Fruit fly (Drosophila melanogaster) whole organism, embryonic: ENCODE results near the gene Cpr30F.
A peak's percentile ranks its signal among the peaks of the same experiment; 100 is the strongest.

Experiments used
- Atf3 ChIP-seq: fragments of 200-800 bp; sonication (Bioruptor generic); optimal IDR thresholded peaks from 3 replicates; lab custom pipeline; 2016; ENCODE audit warnings: missing biosample characterization, missing genetic modification characterization
- BEAF-32 ChIP-seq: fragments of 200-800 bp; sonication (Bioruptor generic); optimal IDR thresholded peaks from 3 replicates; lab custom pipeline; 2017; ENCODE audit warnings: missing biosample characterization, missing genetic modification characterization, mild to moderate bottlenecking, moderate library complexity, missing genetic modification reagents
- Bgb ChIP-seq: fragments of 200-800 bp; sonication (Bioruptor generic); IDR thresholded peaks from 2 replicates; pipeline ENCODE4 v1.3.6; 2022; ENCODE audit warnings: missing biosample characterization, missing genetic modification characterization; ENCODE audit not compliant: partially characterized antibody
- CG10366 ChIP-seq: fragments of 200-800 bp; sonication (Bioruptor generic); IDR thresholded peaks from 2 replicates; pipeline ENCODE4 v1.3.6; 2022; ENCODE audit warnings: missing biosample characterization, missing genetic modification characterization
- CG10462 ChIP-seq: fragments of 200-800 bp; sonication (Bioruptor generic); optimal IDR thresholded peaks from 2 replicates; lab custom pipeline; 2016; ENCODE audit warnings: missing biosample characterization, missing genetic modification characterization
- CG10979 ChIP-seq: fragments of 200-800 bp; sonication (Bioruptor generic); optimal IDR thresholded peaks from 2 replicates; lab custom pipeline; 2018; ENCODE audit warnings: missing biosample characterization, mild to moderate bottlenecking, missing genetic modification characterization, moderate library complexity
- CG12155 ChIP-seq: fragments of 200-800 bp; sonication (Bioruptor generic); optimal IDR thresholded peaks from 3 replicates; lab custom pipeline; 2016; ENCODE audit warnings: missing biosample characterization, missing genetic modification characterization
- CG12391 ChIP-seq: fragments of 200-800 bp; sonication (Bioruptor generic); optimal IDR thresholded peaks from 3 replicates; lab custom pipeline; 2018; ENCODE audit warnings: missing biosample characterization, mild to moderate bottlenecking, missing genetic modification characterization, moderate library complexity
- CG12659 ChIP-seq: fragments of 200-800 bp; sonication (Bioruptor generic); optimal IDR thresholded peaks from 3 replicates; lab custom pipeline; 2017; ENCODE audit warnings: mild to moderate bottlenecking, missing biosample characterization, missing genetic modification reagents, missing genetic modification characterization
- CG15514 ChIP-seq: fragments of 200-800 bp; sonication (Bioruptor generic); optimal IDR thresholded peaks from 3 replicates; lab custom pipeline; 2017; ENCODE audit warnings: missing biosample characterization, missing genetic modification characterization, mild to moderate bottlenecking, moderate library complexity, missing genetic modification reagents
- CG16815 ChIP-seq: fragments of 200-800 bp; sonication (Bioruptor generic); optimal IDR thresholded peaks from 3 replicates; lab custom pipeline; 2017; ENCODE audit warnings: missing biosample characterization, mild to moderate bottlenecking, missing genetic modification characterization
- CG17328 ChIP-seq: fragments of 200-800 bp; sonication (Bioruptor generic); IDR thresholded peaks from 2 replicates; pipeline ENCODE4 v1.3.6; 2022; ENCODE audit warnings: missing biosample characterization, missing genetic modification characterization
- CG2129 ChIP-seq: fragments of 200-800 bp; sonication (Bioruptor generic); IDR thresholded peaks from 2 replicates; pipeline ENCODE4 v1.3.6; 2022; ENCODE audit warnings: missing biosample characterization, missing genetic modification characterization; ENCODE audit not compliant: partially characterized antibody
- CG2199 ChIP-seq: fragments of 200-800 bp; sonication (Bioruptor generic); IDR thresholded peaks from 3 replicates; pipeline ENCODE4 v1.3.6; 2022; ENCODE audit warnings: missing biosample characterization, missing genetic modification characterization
- CG3407 ChIP-seq: fragments of 200-800 bp; sonication (Bioruptor generic); optimal IDR thresholded peaks from 2 replicates; lab custom pipeline; 2018; ENCODE audit warnings: missing biosample characterization, mild to moderate bottlenecking, missing genetic modification characterization
- CG34376 ChIP-seq: fragments of 200-800 bp; sonication (Bioruptor generic); optimal IDR thresholded peaks from 2 replicates; lab custom pipeline; 2018; ENCODE audit warnings: missing biosample characterization, mild to moderate bottlenecking, missing genetic modification characterization
- CG4328 ChIP-seq: fragments of 200-800 bp; sonication (Bioruptor generic); optimal IDR thresholded peaks from 3 replicates; lab custom pipeline; 2017; ENCODE audit warnings: missing biosample characterization, missing genetic modification reagents, missing genetic modification characterization
- CG4360 ChIP-seq: fragments of 200-800 bp; sonication (Bioruptor generic); IDR thresholded peaks from 2 replicates; pipeline ENCODE4 v1.3.6; 2022; ENCODE audit warnings: missing biosample characterization, missing genetic modification characterization
- CG6272 ChIP-seq: fragments of 200-800 bp; sonication (Bioruptor generic); IDR thresholded peaks from 2 replicates; pipeline ENCODE4 v1.3.6; 2022; ENCODE audit warnings: missing biosample characterization, missing genetic modification characterization
- CG8924 ChIP-seq: fragments of 200-800 bp; optimal IDR thresholded peaks from 3 replicates; lab custom pipeline; 2019; ENCODE audit warnings: missing biosample characterization, mild to moderate bottlenecking, missing genetic modification characterization, moderate library complexity
- D ChIP-seq, 2 experiments: fragments of 200-800 bp in 1 of 2; fragments of >200 bp in 1 of 2; sonication (Bioruptor generic) in 1 of 2; optimal IDR thresholded peaks; 2 replicates in 1 of 2; 3 replicates in 1 of 2; lab custom pipeline; 2017; ENCODE audit warnings: mild to moderate bottlenecking in 1 of 2, missing biosample characterization in 1 of 2, missing genetic modification characterization in 1 of 2, missing genetic modification reagents in 1 of 2
- GATAe ChIP-seq: fragments of 200-800 bp; sonication (Bioruptor generic); conservative IDR thresholded peaks from 2 replicates; pipeline ENCODE4 v1.3.6; 2022; ENCODE audit warnings: missing biosample characterization, missing genetic modification characterization
- Gsc ChIP-seq: fragments of 200-800 bp; sonication (Bioruptor generic); IDR thresholded peaks from 2 replicates; pipeline ENCODE4 v1.3.6; 2022; ENCODE audit warnings: missing biosample characterization, missing genetic modification characterization
- HLH3B ChIP-seq: fragments of 200-800 bp; sonication (Bioruptor generic); IDR thresholded peaks from 2 replicates; pipeline ENCODE4 v1.3.6; 2022; ENCODE audit warnings: missing biosample characterization, missing genetic modification characterization
- Lim3 ChIP-seq: fragments of 200-800 bp; sonication (Bioruptor generic); IDR thresholded peaks from 2 replicates; pipeline ENCODE4 v1.3.6; 2022; ENCODE audit warnings: missing biosample characterization, missing genetic modification characterization
- MESR4 ChIP-seq: fragments of 200-800 bp; sonication (Bioruptor generic); optimal IDR thresholded peaks from 2 replicates; lab custom pipeline; 2018; ENCODE audit warnings: missing biosample characterization, mild to moderate bottlenecking, missing genetic modification characterization, moderate library complexity
- Scr ChIP-seq: fragments of 200-800 bp; sonication (Bioruptor generic); IDR thresholded peaks from 2 replicates; pipeline ENCODE4 v1.3.6; 2022; ENCODE audit warnings: missing biosample characterization, missing genetic modification characterization; ENCODE audit not compliant: partially characterized antibody
- Sin3A ChIP-seq: fragments of >200 bp; optimal IDR thresholded peaks from 2 replicates; lab custom pipeline; 2018
- ab ChIP-seq: fragments of 200-800 bp; sonication (Bioruptor generic); optimal IDR thresholded peaks from 2 replicates; lab custom pipeline; 2016; ENCODE audit warnings: missing biosample characterization, missing genetic modification characterization
- al ChIP-seq: fragments of 200-800 bp; sonication (Bioruptor generic); IDR thresholded peaks from 2 replicates; pipeline ENCODE4 v1.3.6; 2022; ENCODE audit warnings: missing biosample characterization, missing genetic modification characterization
- cato ChIP-seq: fragments of 200-800 bp; sonication (Bioruptor generic); optimal IDR thresholded peaks from 2 replicates; lab custom pipeline; 2016; ENCODE audit warnings: missing biosample characterization, missing genetic modification characterization, borderline replicate concordance
- ems ChIP-seq: fragments of 200-800 bp; sonication (Bioruptor generic); optimal IDR thresholded peaks from 3 replicates; lab custom pipeline; 2016; ENCODE audit warnings: missing biosample characterization, missing genetic modification characterization
- fd64A ChIP-seq: fragments of 200-800 bp; sonication (Bioruptor generic); optimal IDR thresholded peaks from 3 replicates; lab custom pipeline; 2018; ENCODE audit warnings: missing biosample characterization, mild to moderate bottlenecking, missing genetic modification characterization
- fd96Cb ChIP-seq: fragments of 200-800 bp; sonication (Bioruptor generic); optimal IDR thresholded peaks from 2 replicates; lab custom pipeline; 2018; ENCODE audit warnings: missing biosample characterization, mild to moderate bottlenecking, missing genetic modification characterization, moderate library complexity
- gsb-n ChIP-seq: fragments of 200-800 bp; sonication (Bioruptor generic); optimal IDR thresholded peaks from 3 replicates; lab custom pipeline; 2018; ENCODE audit warnings: missing biosample characterization, mild to moderate bottlenecking, missing genetic modification characterization
- gt ChIP-seq: fragments of 200-800 bp; sonication (Bioruptor generic); IDR thresholded peaks from 2 replicates; pipeline ENCODE4 v1.3.6; 2022; ENCODE audit warnings: missing biosample characterization, missing genetic modification characterization
- ken ChIP-seq: fragments of 200-800 bp; sonication (Bioruptor generic); IDR thresholded peaks from 3 replicates; pipeline ENCODE4 v1.3.6; 2022; ENCODE audit warnings: missing biosample characterization, missing genetic modification characterization
- pzg ChIP-seq: fragments of 200-800 bp; sonication (Bioruptor generic); optimal IDR thresholded peaks from 3 replicates; lab custom pipeline; 2018; ENCODE audit warnings: missing biosample characterization, mild to moderate bottlenecking, missing genetic modification characterization, moderate library complexity
- salm ChIP-seq: fragments of 200-800 bp; sonication (Bioruptor generic); optimal IDR thresholded peaks from 2 replicates; lab custom pipeline; 2018; ENCODE audit warnings: missing biosample characterization, mild to moderate bottlenecking, missing genetic modification characterization
- sc ChIP-seq, 3 experiments: fragments of >200 bp in 2 of 3; fragments of 200-800 bp in 1 of 3; sonication (Bioruptor generic) in 1 of 3; optimal IDR thresholded peaks; 2 replicates in 2 of 3; 3 replicates in 1 of 3; lab custom pipeline; 2017; ENCODE audit warnings: mild to moderate bottlenecking in 1 of 3, missing biosample characterization in 1 of 3, missing genetic modification characterization in 1 of 3, missing genetic modification reagents in 1 of 3
- sima ChIP-seq: fragments of 200-800 bp; sonication (Bioruptor generic); optimal IDR thresholded peaks from 2 replicates; lab custom pipeline; 2016; ENCODE audit warnings: missing biosample characterization, missing genetic modification characterization
- slou ChIP-seq: fragments of 200-800 bp; sonication (Bioruptor generic); optimal IDR thresholded peaks from 3 replicates; lab custom pipeline; 2016; ENCODE audit warnings: missing biosample characterization, missing genetic modification characterization
- sna ChIP-seq: fragments of 200-800 bp; sonication (Bioruptor generic); IDR thresholded peaks from 2 replicates; pipeline ENCODE4 v1.3.6; 2022; ENCODE audit warnings: missing biosample characterization, missing genetic modification characterization; ENCODE audit not compliant: partially characterized antibody
- stwl ChIP-seq: fragments of 200-800 bp; sonication (Bioruptor generic); optimal IDR thresholded peaks from 3 replicates; lab custom pipeline; 2018; ENCODE audit warnings: missing biosample characterization, mild to moderate bottlenecking, missing genetic modification characterization, moderate library complexity
- tgo ChIP-seq: fragments of 200-800 bp; sonication (Bioruptor generic); IDR thresholded peaks from 3 replicates; pipeline ENCODE4 v1.3.6; 2022; ENCODE audit warnings: missing biosample characterization, missing genetic modification characterization
- trem ChIP-seq: fragments of 200-800 bp; optimal IDR thresholded peaks from 3 replicates; lab custom pipeline; 2019; ENCODE audit warnings: missing biosample characterization, mild to moderate bottlenecking, missing genetic modification characterization, moderate library complexity
- zfh1 ChIP-seq: fragments of 200-800 bp; sonication (Bioruptor generic); IDR thresholded peaks from 3 replicates; pipeline ENCODE4 v1.3.6; 2022; ENCODE audit warnings: missing biosample characterization, missing genetic modification characterization
- zfh2 ChIP-seq: fragments of 200-800 bp; sonication (Bioruptor generic); optimal IDR thresholded peaks from 2 replicates; lab custom pipeline; 2016; ENCODE audit warnings: missing biosample characterization, missing genetic modification characterization

The Cpr30F gene

DNA sequence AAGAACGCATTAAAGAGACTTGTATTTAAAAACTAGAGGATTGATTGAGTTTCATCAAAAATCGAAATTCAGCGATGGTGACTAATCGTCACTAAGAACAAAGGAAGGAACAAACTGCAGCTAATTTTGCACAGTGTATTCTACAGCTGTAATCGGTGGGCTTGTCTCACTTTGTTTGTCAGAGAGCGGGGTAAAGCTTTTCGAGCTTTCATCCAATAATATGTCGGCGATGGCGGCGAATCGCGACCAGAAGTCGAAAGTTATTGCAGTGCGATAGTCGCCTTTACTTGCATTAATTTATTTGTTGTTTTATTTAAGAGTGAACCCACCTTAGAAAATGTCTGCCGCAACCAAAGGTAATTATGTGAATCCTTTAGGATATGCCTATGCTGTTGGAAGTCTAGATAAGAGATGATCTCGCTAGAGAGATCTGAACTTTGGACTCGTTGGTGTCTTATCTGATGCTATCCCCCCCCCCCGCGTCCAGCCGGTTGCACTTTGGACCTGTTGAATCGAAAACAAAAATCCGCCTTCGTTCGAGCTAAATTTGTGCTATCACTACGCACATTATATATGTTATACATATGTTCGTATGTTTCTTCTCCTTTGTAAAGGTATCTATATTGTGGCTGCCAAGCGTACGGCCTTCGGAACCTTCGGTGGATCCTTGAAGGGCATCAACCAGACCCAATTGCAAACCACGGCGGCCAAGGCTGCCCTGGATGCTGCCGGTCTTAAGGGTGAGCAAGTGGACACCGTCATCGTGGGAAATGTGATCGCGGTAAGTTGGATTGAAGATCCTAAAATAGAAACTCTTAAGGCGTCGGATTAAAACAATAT is 17.7 kb downstream of the Cpr30F start, which contains the start of gene yip2 (continued):
- no peak for TF ChIP-seq Scr (GFP tag; lab: Robert Waterston, UW)
- peak; percentile 34 for TF ChIP-seq CG10979 (tag; lab: Kevin White, UChicago)
- no peak for TF ChIP-seq stwl (tag; lab: Kevin White, UChicago)
- TF ChIP-seq CG6272 (GFP tag; lab: Robert Waterston, UW), result no peak
- no peak for TF ChIP-seq gsb-n (tag; lab: Kevin White, UChicago)
- TF ChIP-seq CG3407 (GFP tag; lab: Kevin White, UChicago), result peak; percentile 37
- TF ChIP-seq CG12659 (GFP tag; lab: Kevin White, UChicago), result peak; percentile 70
- no peak for TF ChIP-seq sc (optimal IDR thresholded peaks at IDR 0.05; lab: Kevin White, UChicago)
- no peak for TF ChIP-seq sc (GFP tag; optimal IDR thresholded peaks at IDR 0.05; lab: Kevin White, UChicago)
- no peak for TF ChIP-seq fd64A (GFP tag; lab: Kevin White, UChicago)
- TF ChIP-seq zfh1 (GFP tag; lab: Robert Waterston, UW), result peak; percentile 72
- TF ChIP-seq pzg (GFP tag; lab: Kevin White, UChicago), result peak; percentile 11
- no peak for TF ChIP-seq Gsc
- TF ChIP-seq GATAe (GFP tag; lab: Robert Waterston, UW), result no peak
- TF ChIP-seq ems (GFP tag; lab: Kevin White, UChicago), result peak; percentile 17
- TF ChIP-seq CG16815 (GFP tag; lab: Kevin White, UChicago), result no peak
- TF ChIP-seq CG15514, result peak; percentile 63
- no peak for TF ChIP-seq D (optimal IDR thresholded peaks at IDR 0.05; lab: Kevin White, UChicago)
- no peak for TF ChIP-seq D (GFP tag; optimal IDR thresholded peaks at IDR 0.05; lab: Kevin White, UChicago)
- TF ChIP-seq cato (GFP tag; lab: Kevin White, UChicago), result no peak
- TF ChIP-seq zfh2 (GFP tag; lab: Kevin White, UChicago), result peak; percentile 67
- peak; percentile 66 for TF ChIP-seq CG8924 (tag; lab: Kevin White, UChicago)
- TF ChIP-seq Lim3 (GFP tag; lab: Robert Waterston, UW), result no peak
- TF ChIP-seq CG17328 (GFP tag; lab: Robert Waterston, UW), result peak; percentile 69
- TF ChIP-seq gt (GFP tag; lab: Robert Waterston, UW), result no peak
- TF ChIP-seq slou (GFP tag; lab: Kevin White, UChicago), result no peak
- TF ChIP-seq salm, result peak; percentile 29
- TF ChIP-seq CG12155 (GFP tag; lab: Kevin White, UChicago), result peak; percentile 15
- TF ChIP-seq ab (GFP tag; lab: Kevin White, UChicago), result no peak
- TF ChIP-seq tgo (GFP tag; lab: Robert Waterston, UW), result peak; percentile 75
- no peak; the same call in 2 of the 3 replicates for TF ChIP-seq ken (GFP tag; lab: Robert Waterston, UW)
- peak; percentile 65 for TF ChIP-seq CG10366
- no peak for TF ChIP-seq Sin3A (lab: Kevin White, UChicago)
- TF ChIP-seq BEAF-32 (GFP tag; lab: Kevin White, UChicago), result peak; percentile 2
- TF ChIP-seq trem (tag; lab: Kevin White, UChicago), result no peak
- peak; percentile 65 for TF ChIP-seq HLH3B (GFP tag; lab: Robert Waterston, UW)
- no peak; the same call in 1 of the 2 replicates for TF ChIP-seq al
- TF ChIP-seq CG4328 (GFP tag; lab: Kevin White, UChicago), result peak; percentile 54
- TF ChIP-seq sima, result no peak
- no peak for TF ChIP-seq CG4360 (GFP tag; lab: Robert Waterston, UW)
- peak; percentile 18 for TF ChIP-seq CG10462 (GFP tag; lab: Kevin White, UChicago)
- TF ChIP-seq MESR4 (GFP tag; lab: Kevin White, UChicago), result peak; percentile 27
- TF ChIP-seq Bgb (GFP tag; lab: Robert Waterston, UW), result 0 out of 2 replicates have a peak, but pooled peaks have one; percentile 11
- no peak for TF ChIP-seq sna (GFP tag; lab: Robert Waterston, UW)
- TF ChIP-seq fd96Cb (tag; lab: Kevin White, UChicago), result peak; percentile 1
- peak; percentile 45 for TF ChIP-seq Atf3 (GFP tag; lab: Kevin White, UChicago)
- no peak for TF ChIP-seq CG2129 (GFP tag; lab: Robert Waterston, UW)
- peak; percentile 75 for TF ChIP-seq CG12391 (tag; lab: Kevin White, UChicago)
- no peak for TF ChIP-seq CG2199 (GFP tag; lab: Robert Waterston, UW)
- peak; percentile 96 for TF ChIP-seq CG34376 (GFP tag; lab: Kevin White, UChicago)
